Worm (Caenorhabditis elegans): Measurements from ENCODE around the gene F32D8.2.

- TF ChIP-seq cebp-1 (GFP tag; IDR thresholded peaks at IDR 0.05) (no peak), cebp-1 (tag; optimal IDR thresholded peaks at IDR 0.05) (no peak), ztf-28 (GFP tag; IDR thresholded peaks at IDR 0.05) (no peak), chd-7 (tag; optimal IDR thresholded peaks at IDR 0.05) (no peak), ztf-25 (GFP tag; IDR thresholded peaks at IDR 0.05) (no peak), lag-1 (GFP tag; IDR thresholded peaks at IDR 0.05) (no peak), T07F8.4 (tag; optimal IDR thresholded peaks at IDR 0.05) (no peak), dpl-1 (GFP tag; optimal IDR thresholded peaks at IDR 0.05) (no peak)
Measured at ce11 chrV:10896295-10896694, 12.7 kb downstream of the F32D8.2 start, which contains the start of gene F32D8.13.

Data from whole organism, young adult.